Fruit fly (Drosophila melanogaster) whole organism, embryonic: Measurements from ENCODE around the gene Vti1b.
A peak's percentile ranks its signal among the peaks of the same experiment; 100 is the strongest.

Experiments
- Atf6 ChIP-seq: fragments of 200-800 bp; sonication (Bioruptor generic); IDR thresholded peaks from 2 replicates; pipeline ENCODE4 v1.3.6; 2022; ENCODE audit warnings: missing biosample characterization, missing genetic modification characterization
- Awh ChIP-seq: fragments of 200-800 bp; sonication (Bioruptor generic); IDR thresholded peaks from 2 replicates; pipeline ENCODE4, ENCODE4 v1.3.6; 2022; ENCODE audit warnings: missing biosample characterization, missing genetic modification characterization
- CG10267 ChIP-seq: fragments of 200-800 bp; sonication (Bioruptor generic); optimal IDR thresholded peaks from 2 replicates; lab custom pipeline; 2018; ENCODE audit warnings: missing biosample characterization, mild to moderate bottlenecking, missing genetic modification characterization, moderate library complexity
- CG10462 ChIP-seq: fragments of 200-800 bp; sonication (Bioruptor generic); optimal IDR thresholded peaks from 2 replicates; lab custom pipeline; 2016; ENCODE audit warnings: missing biosample characterization, missing genetic modification characterization
- CG11247 ChIP-seq: fragments of 200-800 bp; sonication (Bioruptor generic); IDR thresholded peaks from 2 replicates; pipeline ENCODE4 v1.3.6; 2022; ENCODE audit warnings: missing biosample characterization, missing genetic modification characterization
- CG11504 ChIP-seq: fragments of 200-800 bp; sonication (Bioruptor generic); optimal IDR thresholded peaks from 3 replicates; lab custom pipeline; 2019; ENCODE audit warnings: missing biosample characterization, mild to moderate bottlenecking, missing genetic modification characterization, moderate library complexity
- CG12659 ChIP-seq: fragments of 200-800 bp; sonication (Bioruptor generic); optimal IDR thresholded peaks from 3 replicates; lab custom pipeline; 2017; ENCODE audit warnings: mild to moderate bottlenecking, missing biosample characterization, missing genetic modification reagents, missing genetic modification characterization
- CG15514 ChIP-seq: fragments of 200-800 bp; sonication (Bioruptor generic); optimal IDR thresholded peaks from 3 replicates; lab custom pipeline; 2017; ENCODE audit warnings: missing biosample characterization, missing genetic modification characterization, mild to moderate bottlenecking, moderate library complexity, missing genetic modification reagents
- CG15601 ChIP-seq: fragments of 200-800 bp; sonication (Bioruptor generic); optimal IDR thresholded peaks from 3 replicates; lab custom pipeline; 2019; ENCODE audit warnings: missing biosample characterization, mild to moderate bottlenecking, missing genetic modification characterization, moderate library complexity
- CG2116 ChIP-seq: fragments of 200-800 bp; sonication (Bioruptor generic); optimal IDR thresholded peaks from 3 replicates; lab custom pipeline; 2018; ENCODE audit warnings: missing biosample characterization, mild to moderate bottlenecking, missing genetic modification characterization
- CG31365 ChIP-seq: fragments of 200-800 bp; sonication (Bioruptor generic); optimal IDR thresholded peaks from 2 replicates; lab custom pipeline; 2018; ENCODE audit warnings: missing biosample characterization, mild to moderate bottlenecking, missing genetic modification characterization
- CG7963 ChIP-seq: fragments of 200-800 bp; sonication (Bioruptor generic); IDR thresholded peaks from 3 replicates; pipeline ENCODE4 v1.3.6; 2022; ENCODE audit warnings: missing biosample characterization, missing genetic modification characterization; ENCODE audit not compliant: partially characterized antibody
- Doc3 ChIP-seq: fragments of 200-800 bp; sonication (Bioruptor generic); IDR thresholded peaks from 3 replicates; pipeline ENCODE4 v1.3.6; 2022; ENCODE audit warnings: missing biosample characterization, missing genetic modification characterization; ENCODE audit not compliant: partially characterized antibody
- Dp ChIP-seq: fragments of 200-800 bp; sonication (Bioruptor generic); optimal IDR thresholded peaks from 2 replicates; lab custom pipeline; 2018; ENCODE audit warnings: missing biosample characterization, mild to moderate bottlenecking, missing genetic modification characterization, moderate library complexity
- Dref ChIP-seq: fragments of 200-800 bp; sonication (Bioruptor generic); IDR thresholded peaks from 2 replicates; pipeline ENCODE4 v1.3.6; 2022; ENCODE audit warnings: missing biosample characterization, missing genetic modification characterization
- E2f2 ChIP-seq: fragments of 200-800 bp; sonication (Bioruptor generic); IDR thresholded peaks from 2 replicates; pipeline ENCODE4 v1.3.6; 2022; ENCODE audit warnings: missing biosample characterization, missing genetic modification characterization
- Elba2 ChIP-seq: fragments of 200-800 bp; sonication (Bioruptor generic); optimal IDR thresholded peaks from 3 replicates; lab custom pipeline; 2016; ENCODE audit warnings: missing biosample characterization, missing genetic modification characterization
- Ets97D ChIP-seq: fragments of 200-800 bp; sonication (Bioruptor generic); optimal IDR thresholded peaks from 3 replicates; lab custom pipeline; 2016; ENCODE audit warnings: missing biosample characterization, missing genetic modification characterization
- HmgD ChIP-seq: fragments of 200-800 bp; sonication (Bioruptor generic); optimal IDR thresholded peaks from 3 replicates; lab custom pipeline; 2016; ENCODE audit warnings: missing biosample characterization, missing genetic modification characterization
- Lhr ChIP-seq: fragments of 200-800 bp; sonication (Bioruptor generic); optimal IDR thresholded peaks from 3 replicates; lab custom pipeline; 2017; ENCODE audit warnings: mild to moderate bottlenecking, missing biosample characterization, missing genetic modification reagents, missing genetic modification characterization
- MBD-R2 ChIP-seq: fragments of 200-800 bp; sonication (Bioruptor generic); IDR thresholded peaks from 2 replicates; pipeline ENCODE4 v1.3.6; 2022; ENCODE audit warnings: missing biosample characterization, missing genetic modification characterization
- Myb ChIP-seq: fragments of 200-800 bp; sonication (Bioruptor generic); optimal IDR thresholded peaks from 2 replicates; lab custom pipeline; 2016; ENCODE audit warnings: missing biosample characterization, missing genetic modification characterization
- NfI ChIP-seq: fragments of 200-800 bp; sonication (Bioruptor generic); optimal IDR thresholded peaks from 3 replicates; lab custom pipeline; 2018; ENCODE audit warnings: missing biosample characterization, mild to moderate bottlenecking, missing genetic modification characterization, moderate library complexity
- Pdp1 ChIP-seq, 2 experiments: fragments of 200-800 bp; sonication (Bioruptor generic); optimal IDR thresholded peaks; 3 replicates each; lab custom pipeline; 2016; ENCODE audit warnings: missing biosample characterization in 2 of 2, missing genetic modification characterization in 2 of 2, mild to moderate bottlenecking in 1 of 2, moderate library complexity in 1 of 2
- Ptx1 ChIP-seq: fragments of 200-800 bp; sonication (Bioruptor generic); IDR thresholded peaks from 2 replicates; pipeline ENCODE4 v1.3.6; 2022; ENCODE audit warnings: missing biosample characterization, missing genetic modification characterization
- Rx ChIP-seq: fragments of 200-800 bp; sonication (Bioruptor generic); IDR thresholded peaks from 2 replicates; pipeline ENCODE4 v1.3.6; 2022; ENCODE audit warnings: missing biosample characterization, missing genetic modification characterization
- Scr ChIP-seq: fragments of 200-800 bp; sonication (Bioruptor generic); IDR thresholded peaks from 2 replicates; pipeline ENCODE4 v1.3.6; 2022; ENCODE audit warnings: missing biosample characterization, missing genetic modification characterization; ENCODE audit not compliant: partially characterized antibody
- Six4 ChIP-seq: fragments of 200-800 bp; sonication (Bioruptor generic); optimal IDR thresholded peaks from 2 replicates; lab custom pipeline; 2016; ENCODE audit warnings: missing biosample characterization, missing genetic modification characterization
- Sox100B ChIP-seq: fragments of 200-800 bp; sonication (Bioruptor generic); optimal IDR thresholded peaks from 3 replicates; lab custom pipeline; 2018; ENCODE audit warnings: missing biosample characterization, mild to moderate bottlenecking, missing genetic modification characterization
- Spps ChIP-seq: fragments of 200-800 bp; sonication (Bioruptor generic); optimal IDR thresholded peaks from 2 replicates; lab custom pipeline; 2018; ENCODE audit warnings: missing biosample characterization, mild to moderate bottlenecking, missing genetic modification characterization
- crp ChIP-seq, 2 experiments: fragments of 200-800 bp; sonication (Bioruptor generic); optimal IDR thresholded peaks; 2 replicates in 1 of 2; 3 replicates in 1 of 2; lab custom pipeline; 2017; ENCODE audit warnings: missing biosample characterization in 2 of 2, missing genetic modification characterization in 2 of 2, mild to moderate bottlenecking in 1 of 2, moderate library complexity in 1 of 2
- disco-r ChIP-seq: fragments of 200-800 bp; sonication (Bioruptor generic); optimal IDR thresholded peaks from 2 replicates; lab custom pipeline; 2016; ENCODE audit warnings: missing biosample characterization, missing genetic modification characterization
- fd3F ChIP-seq: fragments of 200-800 bp; sonication (Bioruptor generic); optimal IDR thresholded peaks from 2 replicates; lab custom pipeline; 2018; ENCODE audit warnings: missing biosample characterization, mild to moderate bottlenecking, missing genetic modification characterization, moderate library complexity
- gce ChIP-seq: fragments of 200-800 bp; sonication (Bioruptor generic); IDR thresholded peaks from 3 replicates; pipeline ENCODE4 v1.3.6; 2022; ENCODE audit warnings: missing biosample characterization, missing genetic modification characterization
- gsb ChIP-seq: fragments of 200-800 bp; sonication (Bioruptor generic); IDR thresholded peaks from 2 replicates; pipeline ENCODE4 v1.3.6; 2022; ENCODE audit warnings: missing biosample characterization, missing genetic modification characterization
- lov ChIP-seq, 2 experiments: fragments of 200-800 bp in 1 of 2; fragments of >200 bp in 1 of 2; sonication (Bioruptor generic) in 1 of 2; IDR thresholded peaks in 1 of 2; optimal IDR thresholded peaks in 1 of 2; 2 replicates in 1 of 2; 3 replicates in 1 of 2; pipeline versions ENCODE4 v1.3.6 to Lab custom; 2017 to 2022; ENCODE audit warnings: missing biosample characterization in 1 of 2, missing genetic modification characterization in 1 of 2
- phol ChIP-seq: fragments of 200-800 bp; sonication (Bioruptor generic); optimal IDR thresholded peaks from 3 replicates; lab custom pipeline; 2018; ENCODE audit warnings: missing biosample characterization, mild to moderate bottlenecking, missing genetic modification characterization, moderate library complexity
- pita ChIP-seq: fragments of 200-800 bp; sonication (Bioruptor generic); optimal IDR thresholded peaks from 2 replicates; lab custom pipeline; 2017; ENCODE audit warnings: missing biosample characterization, mild to moderate bottlenecking, missing genetic modification characterization
- pros ChIP-seq: fragments of 200-800 bp; sonication (Bioruptor generic); optimal IDR thresholded peaks from 3 replicates; lab custom pipeline; 2019; ENCODE audit warnings: missing biosample characterization, mild to moderate bottlenecking, missing genetic modification characterization, moderate library complexity
- slp2 ChIP-seq: fragments of 200-800 bp; sonication (Bioruptor generic); optimal IDR thresholded peaks from 2 replicates; lab custom pipeline; 2016; ENCODE audit warnings: missing biosample characterization, missing genetic modification characterization
- sob ChIP-seq: fragments of 200-800 bp; sonication (Bioruptor generic); IDR thresholded peaks from 2 replicates; pipeline ENCODE4 v1.3.6; 2022; ENCODE audit warnings: missing biosample characterization, missing genetic modification characterization
- sqz ChIP-seq: fragments of 200-800 bp; sonication (Bioruptor generic); optimal IDR thresholded peaks from 3 replicates; lab custom pipeline; 2018; ENCODE audit warnings: missing biosample characterization, mild to moderate bottlenecking, missing genetic modification characterization
- ssp ChIP-seq: fragments of 200-800 bp; sonication (Bioruptor generic); IDR thresholded peaks from 2 replicates; pipeline ENCODE4 v1.3.6; 2022; ENCODE audit warnings: missing biosample characterization, missing genetic modification characterization
- tin ChIP-seq: fragments of 200-800 bp; sonication (Bioruptor generic); optimal IDR thresholded peaks from 3 replicates; lab custom pipeline; 2016; ENCODE audit warnings: missing biosample characterization, missing genetic modification characterization
- usp ChIP-seq: fragments of >200 bp; optimal IDR thresholded peaks from 2 replicates; lab custom pipeline; 2017; ENCODE audit warnings: missing biosample characterization, missing genetic modification characterization
- vvl ChIP-seq: fragments of 200-800 bp; sonication (Bioruptor generic); IDR thresholded peaks from 2 replicates; pipeline ENCODE4 v1.3.6; 2022; ENCODE audit warnings: missing biosample characterization, missing genetic modification characterization
- zen ChIP-seq: fragments of 200-800 bp; sonication (Bioruptor generic); optimal IDR thresholded peaks from 3 replicates; lab custom pipeline; 2018; ENCODE audit warnings: missing biosample characterization, mild to moderate bottlenecking, missing genetic modification characterization, moderate library complexity

Vti1b gene

dm6 chr3R:18381014-18381512 lies 15.7 kb upstream of the Vti1b start, which contains the start of gene CG7675 (continued):
- TF ChIP-seq CG7963, result no peak
- TF ChIP-seq Six4 (GFP tag; lab: Kevin White, UChicago), result no peak
- peak; percentile 56 for TF ChIP-seq pros (GFP tag; lab: Kevin White, UChicago)
- peak in 1 of 2 experiments; percentile 19 for TF ChIP-seq Pdp1 (GFP tag; optimal IDR thresholded peaks at IDR 0.05; lab: Kevin White, UChicago)
- TF ChIP-seq, all 482 proteins: peak for 35

- TF ChIP-seq usp (GFP tag; lab: Kevin White, UChicago) (no peak), Sox100B (no peak), Ptx1 (no peak), Rx (GFP tag; lab: Robert Waterston, UW) (no peak), fd3F (GFP tag; lab: Kevin White, UChicago) (no peak), tin (GFP tag; lab: Kevin White, UChicago) (no peak), HmgD (no peak), disco-r (GFP tag; lab: Kevin White, UChicago) (no peak), vvl (GFP tag; lab: Robert Waterston, UW) (no peak), CG15601 (no peak), lov (optimal IDR thresholded peaks at IDR 0.05; lab: Kevin White, UChicago) (no peak), lov (GFP tag; IDR thresholded peaks at IDR 0.05; lab: Robert Waterston, UW) (no peak), CG31365 (no peak), CG10462 (GFP tag; lab: Kevin White, UChicago) (no peak), Atf6 (GFP tag; lab: Robert Waterston, UW) (no peak), CG11247 (GFP tag; lab: Robert Waterston, UW) (no peak), Awh (GFP tag; lab: Robert Waterston, UW) (no peak)
Measured at dm6 chr3R:18384972-18385371, 11.8 kb upstream of the Vti1b start, which contains the start of gene CG14309. CG14309 (minus strand) TSS chr3R:18385072.

- TF ChIP-seq gsb (no peak), Six4 (GFP tag; lab: Kevin White, UChicago) (no peak), slp2 (no peak), sob (0 out of 2 replicates have a peak, but pooled peaks have one; percentile 24), Doc3 (GFP tag; lab: Robert Waterston, UW) (no peak), E2f2 (GFP tag; lab: Robert Waterston, UW) (peak; percentile 89), phol (tag; lab: Kevin White, UChicago) (peak; percentile 97), crp (GFP tag; optimal IDR thresholded peaks at IDR 0.05; lab: Kevin White, UChicago) (no peak), pros (GFP tag; lab: Kevin White, UChicago) (no peak), Dref (peak; percentile 55), gce (GFP tag; lab: Robert Waterston, UW) (no peak), Scr (GFP tag; lab: Robert Waterston, UW) (peak; percentile 26; the same call in 1 of the 2 replicates), CG15514 (peak; percentile 24), Lhr (GFP tag; lab: Kevin White, UChicago) (no peak), sqz (GFP tag; lab: Kevin White, UChicago) (no peak), CG10267 (tag; lab: Kevin White, UChicago) (peak; percentile 78), NfI (GFP tag; lab: Kevin White, UChicago) (peak; percentile 9), Elba2 (GFP tag; lab: Kevin White, UChicago) (peak; percentile 86), CG12659 (GFP tag; lab: Kevin White, UChicago) (peak; percentile 6), Dp (GFP tag; lab: Kevin White, UChicago) (peak; percentile 84), CG11504 (no peak), CG2116 (peak; percentile 60), usp (GFP tag; lab: Kevin White, UChicago) (no peak), MBD-R2 (GFP tag; lab: Robert Waterston, UW) (0 out of 2 replicates have a peak, but pooled peaks have one; percentile 33), Spps (tag; lab: Kevin White, UChicago) (no peak), pita (no peak), Ets97D (GFP tag; lab: Kevin White, UChicago) (peak; percentile 56), zen (no peak), Myb (peak; percentile 13), ssp (no peak)
Measured at dm6 chr3R:18385593-18385992, 11.2 kb upstream of the Vti1b start, which contains the start of gene cona. cona (plus strand) TSS chr3R:18385828.
